Worm (Caenorhabditis elegans) whole organism, young adult: ENCODE measurements around the gene C01G5.3.
A peak's percentile ranks its signal among the peaks of the same experiment; 100 is the strongest.

ENCODE experiments used
- B0019.2 ChIP-seq: fragments of 200-800 bp; sonication (Bioruptor generic); conservative IDR thresholded peaks from 2 replicates; pipeline ENCODE4 v1.3.6; 2022; ENCODE audit warnings: missing genetic modification reagents, missing genetic modification characterization, missing compliant biosample characterization
- B0035.1 ChIP-seq: sonication (generic microtip); optimal IDR thresholded peaks from 2 replicates; lab custom pipeline; 2016; ENCODE audit warnings: missing genetic modification characterization, mild to moderate bottlenecking, missing compliant biosample characterization, missing genotype, missing genetic modification reagents
- B0261.1 ChIP-seq: sonication (generic microtip); optimal IDR thresholded peaks from 2 replicates; lab custom pipeline; 2016; ENCODE audit warnings: mild to moderate bottlenecking, missing genetic modification characterization, moderate library complexity, missing compliant biosample characterization
- B0336.3 ChIP-seq: fragments of 200-800 bp; sonication (Bioruptor generic); IDR thresholded peaks from 2 replicates; pipeline ENCODE4 v1.3.6; 2022; ENCODE audit warnings: missing genetic modification characterization, missing compliant biosample characterization
- C06A6.2 ChIP-seq: fragments of 200-800 bp; sonication (Bioruptor generic); conservative IDR thresholded peaks from 2 replicates; pipeline ENCODE4 v1.3.6; 2022; ENCODE audit warnings: missing genetic modification characterization, missing compliant biosample characterization
- D2030.7 ChIP-seq: fragments of 200-800 bp; sonication (Bioruptor generic); IDR thresholded peaks from 2 replicates; pipeline ENCODE4 v1.3.6; 2022; ENCODE audit warnings: missing genetic modification reagents, missing genetic modification characterization, missing compliant biosample characterization
- F22D6.2 ChIP-seq: sonication (generic microtip); optimal IDR thresholded peaks from 2 replicates; lab custom pipeline; 2016; ENCODE audit warnings: mild to moderate bottlenecking, missing genetic modification characterization, missing compliant biosample characterization
- F33H1.4 ChIP-seq: fragments of 200-800 bp; sonication (Bioruptor generic); IDR thresholded peaks from 2 replicates; pipeline ENCODE4 v1.3.6; 2022; ENCODE audit warnings: missing genetic modification reagents, missing genetic modification characterization, missing compliant biosample characterization
- F39B2.1 ChIP-seq: fragments of 200-800 bp; sonication (Bioruptor generic); IDR thresholded peaks from 2 replicates; pipeline ENCODE4 v1.3.6; 2022; ENCODE audit warnings: missing genetic modification reagents, missing genetic modification characterization, missing compliant biosample characterization
- K11D2.4 ChIP-seq: fragments of 200-800 bp; sonication (Bioruptor generic); IDR thresholded peaks from 2 replicates; pipeline ENCODE4 v1.3.6; 2022; ENCODE audit warnings: missing genetic modification reagents, missing genetic modification characterization, missing compliant biosample characterization
- Y56A3A.18 ChIP-seq: fragments of 200-800 bp; sonication (Bioruptor generic); IDR thresholded peaks from 2 replicates; pipeline ENCODE4 v1.3.6; 2022; ENCODE audit warnings: missing genetic modification reagents, missing genetic modification characterization, missing compliant biosample characterization
- Y79H2A.3 ChIP-seq: fragments of 200-800 bp; sonication (Bioruptor generic); conservative IDR thresholded peaks from 2 replicates; pipeline ENCODE4 v1.3.6; 2022; ENCODE audit warnings: missing genetic modification reagents, missing genetic modification characterization, missing compliant biosample characterization
- ama-1 ChIP-seq, 3 experiments: fragments of 150-350 bp in 1 of 3; sonication (generic microtip) in 2 of 3; optimal IDR thresholded peaks; 2 replicates each; lab custom pipeline; 2014 to 2018; ENCODE audit warnings: missing biosample characterization in 2 of 3, missing genetic modification characterization in 2 of 3, missing genetic modification reagents in 2 of 3
- cebp-2 ChIP-seq: fragments of 200-800 bp; sonication (Bioruptor generic); IDR thresholded peaks from 2 replicates; pipeline ENCODE4 v1.3.6; 2022; ENCODE audit warnings: missing genetic modification characterization, missing compliant biosample characterization
- ceh-79 ChIP-seq: sonication (generic microtip); optimal IDR thresholded peaks from 2 replicates; lab custom pipeline; 2017; ENCODE audit warnings: mild to moderate bottlenecking, missing genetic modification characterization, missing compliant biosample characterization
- chd-7 ChIP-seq: sonication (generic microtip); optimal IDR thresholded peaks from 2 replicates; lab custom pipeline; 2016; ENCODE audit warnings: mild to moderate bottlenecking, missing genetic modification characterization, moderate library complexity, missing compliant biosample characterization
- dpff-1 ChIP-seq: sonication (generic microtip); optimal IDR thresholded peaks from 2 replicates; lab custom pipeline; 2017; ENCODE audit warnings: mild to moderate bottlenecking, missing genetic modification characterization, missing compliant biosample characterization
- efl-1 ChIP-seq: fragments of 150-350 bp; optimal IDR thresholded peaks from 2 replicates; lab custom pipeline; 2014; ENCODE audit warnings: missing biosample characterization, missing genetic modification reagents, missing genetic modification characterization
- fkh-3 ChIP-seq: sonication (generic microtip); optimal IDR thresholded peaks from 2 replicates; lab custom pipeline; 2016; ENCODE audit warnings: mild to moderate bottlenecking, missing genetic modification characterization, missing compliant biosample characterization
- hlh-12 ChIP-seq: sonication (generic microtip); optimal IDR thresholded peaks from 2 replicates; lab custom pipeline; 2016; ENCODE audit warnings: missing genetic modification characterization, missing compliant biosample characterization
- hmg-1.2 ChIP-seq: fragments of 200-800 bp; sonication (Bioruptor generic); IDR thresholded peaks from 2 replicates; pipeline ENCODE4 v1.3.6; 2022; ENCODE audit warnings: missing genetic modification reagents, missing genetic modification characterization, missing compliant biosample characterization
- hmg-20 ChIP-seq: fragments of 200-800 bp; sonication (Bioruptor generic); IDR thresholded peaks from 2 replicates; pipeline ENCODE4 v1.3.6; 2022; ENCODE audit warnings: missing genetic modification reagents, missing genetic modification characterization, missing compliant biosample characterization
- hrde-1 ChIP-seq: sonication (generic microtip); optimal IDR thresholded peaks from 2 replicates; lab custom pipeline; 2016; ENCODE audit warnings: missing genetic modification characterization, mild to moderate bottlenecking, missing compliant biosample characterization, moderate library complexity, missing genotype, missing genetic modification reagents, borderline replicate concordance
- hsf-1 ChIP-seq: fragments of 200-800 bp; sonication (Bioruptor generic); IDR thresholded peaks from 2 replicates; pipeline ENCODE4 v1.3.6; 2022; ENCODE audit warnings: missing genetic modification reagents, missing genetic modification characterization, missing compliant biosample characterization
- lin-35 ChIP-seq, 3 experiments: fragments of 150-350 bp in 2 of 3; sonication (generic microtip) in 1 of 3; optimal IDR thresholded peaks; 2 replicates each; lab custom pipeline; 2014 to 2018; ENCODE audit warnings: missing biosample characterization in 3 of 3, missing genetic modification characterization in 3 of 3, missing genetic modification reagents in 3 of 3
- lin-54 ChIP-seq: fragments of 200-800 bp; sonication (Bioruptor generic); optimal IDR thresholded peaks from 2 replicates; lab custom pipeline; 2018; ENCODE audit warnings: mild to moderate bottlenecking, missing genetic modification characterization, missing compliant biosample characterization
- lir-1 ChIP-seq: fragments of 200-800 bp; sonication (Bioruptor generic); conservative IDR thresholded peaks from 2 replicates; pipeline ENCODE4 v1.3.6; 2022; ENCODE audit warnings: missing genetic modification reagents, missing genetic modification characterization, missing compliant biosample characterization
- mcd-1 ChIP-seq: fragments of 200-800 bp; sonication (Bioruptor generic); IDR thresholded peaks from 2 replicates; pipeline ENCODE4 v1.3.6; 2022; ENCODE audit warnings: missing genetic modification reagents, missing genetic modification characterization, missing compliant biosample characterization
- nfyb-1 ChIP-seq: fragments of 200-800 bp; sonication (Bioruptor generic); IDR thresholded peaks from 2 replicates; pipeline ENCODE4 v1.3.6; 2022; ENCODE audit warnings: missing genetic modification reagents, missing genetic modification characterization, missing compliant biosample characterization
- nhr-90 ChIP-seq: sonication (generic microtip); optimal IDR thresholded peaks from 2 replicates; lab custom pipeline; 2016; ENCODE audit warnings: missing genotype, mild to moderate bottlenecking, missing genetic modification characterization, missing compliant biosample characterization
- pbrm-1 ChIP-seq: fragments of 200-800 bp; sonication (Bioruptor generic); IDR thresholded peaks from 2 replicates; pipeline ENCODE4 v1.3.6; 2022; ENCODE audit warnings: missing genetic modification reagents, missing genetic modification characterization, missing compliant biosample characterization
- rcor-1 ChIP-seq: fragments of 200-800 bp; sonication (Bioruptor generic); IDR thresholded peaks from 2 replicates; pipeline ENCODE4 v1.3.6; 2022; ENCODE audit warnings: missing genetic modification reagents, missing genetic modification characterization, missing compliant biosample characterization
- rec-8 ChIP-seq, 2 experiments: sonication (generic microtip); optimal IDR thresholded peaks; 2 replicates each; lab custom pipeline; 2016; ENCODE audit warnings: mild to moderate bottlenecking in 2 of 2, missing genetic modification characterization in 2 of 2, missing genetic modification reagents in 2 of 2, missing genotype in 2 of 2, missing biosample characterization in 1 of 2, missing compliant biosample characterization in 1 of 2, moderate library complexity in 1 of 2
- snpc-1.1 ChIP-seq: sonication (generic microtip); optimal IDR thresholded peaks from 2 replicates; lab custom pipeline; 2017; ENCODE audit warnings: missing genetic modification characterization, mild to moderate bottlenecking, missing compliant biosample characterization, antibody characterized with exemption, moderate library complexity, missing genotype, missing genetic modification reagents; ENCODE audit not compliant: insufficient read depth
- snpc-1.3 ChIP-seq: sonication (generic microtip); optimal IDR thresholded peaks from 2 replicates; lab custom pipeline; 2017; ENCODE audit warnings: missing genetic modification characterization, mild to moderate bottlenecking, missing compliant biosample characterization, antibody characterized with exemption, moderate library complexity, missing genotype, missing genetic modification reagents; ENCODE audit not compliant: insufficient read depth
- snpc-3.4 ChIP-seq: sonication (generic microtip); optimal IDR thresholded peaks from 2 replicates; lab custom pipeline; 2017; ENCODE audit warnings: missing genetic modification characterization, mild to moderate bottlenecking, missing compliant biosample characterization, antibody characterized with exemption, moderate library complexity, missing genotype, missing genetic modification reagents
- somi-1 ChIP-seq: fragments of 200-800 bp; sonication (Bioruptor generic); optimal IDR thresholded peaks from 2 replicates; lab custom pipeline; 2018; ENCODE audit warnings: mild to moderate bottlenecking, missing genetic modification characterization, missing compliant biosample characterization
- tbx-9 ChIP-seq: sonication (generic microtip); optimal IDR thresholded peaks from 2 replicates; lab custom pipeline; 2016; ENCODE audit warnings: borderline replicate concordance, missing genetic modification characterization, inconsistent platforms, missing compliant biosample characterization
- tlf-1 ChIP-seq: fragments of 200-800 bp; sonication (Bioruptor generic); optimal IDR thresholded peaks from 2 replicates; lab custom pipeline; 2018; ENCODE audit warnings: mild to moderate bottlenecking, missing genetic modification characterization, missing compliant biosample characterization
- zim-3 ChIP-seq: sonication (generic microtip); optimal IDR thresholded peaks from 2 replicates; lab custom pipeline; 2017; ENCODE audit warnings: mild to moderate bottlenecking, missing genetic modification characterization, moderate library complexity, missing compliant biosample characterization
- ztf-18 ChIP-seq: sonication (generic microtip); optimal IDR thresholded peaks from 2 replicates; lab custom pipeline; 2016; ENCODE audit warnings: missing genotype, mild to moderate bottlenecking, missing genetic modification characterization, missing compliant biosample characterization
- ztf-22 ChIP-seq: fragments of 200-800 bp; sonication (Bioruptor generic); optimal IDR thresholded peaks from 2 replicates; lab custom pipeline; 2018; ENCODE audit warnings: mild to moderate bottlenecking, missing genetic modification characterization, moderate library complexity, missing compliant biosample characterization
- ztf-28 ChIP-seq: fragments of 200-800 bp; sonication (Bioruptor generic); IDR thresholded peaks from 2 replicates; pipeline ENCODE4 v1.3.6; 2022; ENCODE audit warnings: missing genetic modification reagents, missing genetic modification characterization, missing compliant biosample characterization
- ztf-3 ChIP-seq: fragments of 200-800 bp; sonication (Bioruptor generic); optimal IDR thresholded peaks from 2 replicates; lab custom pipeline; 2018; ENCODE audit warnings: mild to moderate bottlenecking, missing genetic modification characterization, missing compliant biosample characterization
- ztf-6 ChIP-seq: fragments of 200-800 bp; sonication (Bioruptor generic); IDR thresholded peaks from 2 replicates; pipeline ENCODE4 v1.3.6; 2022; ENCODE audit warnings: missing genetic modification reagents, missing genetic modification characterization, missing compliant biosample characterization

Gene C01G5.3

ce11 chrIV:6556624-6557368 lies 20.8 kb downstream of the C01G5.3 start, which contains the start of gene try-3:
try-3 (plus strand) TSS chrIV:6557155.
- peak; percentile 90 for TF ChIP-seq pbrm-1 (GFP tag; lab: Robert Waterston, UW)
- peak; percentile 71 for TF ChIP-seq hmg-20 (GFP tag; lab: Robert Waterston, UW)
- 0 out of 2 replicates have a peak, but pooled peaks have one; percentile 66 for TF ChIP-seq ztf-6 (GFP tag; lab: Robert Waterston, UW)
- TF ChIP-seq rec-8 (tag; optimal IDR thresholded peaks at IDR 0.05; lab: Kevin White, UChicago), result peak; percentile 18 to 46
- TF ChIP-seq snpc-3.4 (tag; lab: Kevin White, UChicago), result no peak
- TF ChIP-seq B0019.2, result peak; percentile 50; the same call in 1 of the 2 replicates
- peak; percentile 36 for TF ChIP-seq B0035.1 (tag; lab: Kevin White, UChicago)
- 0 out of 2 replicates have a peak, but pooled peaks have one; percentile 48 for TF ChIP-seq ztf-28 (GFP tag; lab: Robert Waterston, UW)
- 0 out of 2 replicates have a peak, but pooled peaks have one; percentile 27 for TF ChIP-seq Y56A3A.18
- peak; percentile 58 for TF ChIP-seq F33H1.4 (GFP tag; lab: Robert Waterston, UW)
- peak; percentile 81 for TF ChIP-seq B0336.3 (GFP tag; lab: Robert Waterston, UW)
- TF ChIP-seq rcor-1, result peak; percentile 68
- TF ChIP-seq D2030.7 (GFP tag; lab: Robert Waterston, UW), result peak; percentile 67
- TF ChIP-seq F22D6.2 (tag; lab: Kevin White, UChicago), result no peak
- peak; percentile 66 for TF ChIP-seq ztf-18
- peak; percentile 50 for TF ChIP-seq dpff-1 (tag; lab: Kevin White, UChicago)
- peak; percentile 74 for TF ChIP-seq lin-54 (GFP tag; lab: Kevin White, UChicago)
- TF ChIP-seq F39B2.1, result no peak
- TF ChIP-seq ztf-3 (GFP tag; lab: Kevin White, UChicago), result peak; percentile 18
- TF ChIP-seq ceh-79 (tag; lab: Kevin White, UChicago), result peak; percentile 17
- TF ChIP-seq lir-1 (GFP tag; lab: Robert Waterston, UW), result peak; percentile 47; the same call in 1 of the 2 replicates
- peak; percentile 79; the same call in 1 of the 2 replicates for TF ChIP-seq cebp-2 (GFP tag; lab: Robert Waterston, UW)
- no peak for TF ChIP-seq tbx-9 (tag; lab: Kevin White, UChicago)
- TF ChIP-seq K11D2.4 (GFP tag; lab: Robert Waterston, UW), result peak; percentile 78
- TF ChIP-seq tlf-1 (GFP tag; lab: Kevin White, UChicago), result peak; percentile 26
- TF ChIP-seq ztf-22 (GFP tag; lab: Kevin White, UChicago), result no peak
- TF ChIP-seq zim-3 (tag; lab: Kevin White, UChicago), result no peak
- TF ChIP-seq hrde-1 (tag; lab: Kevin White, UChicago), result no peak
- peak; percentile 82 for TF ChIP-seq mcd-1
- TF ChIP-seq efl-1 (GFP tag; lab: Kevin White, UChicago), result no peak
- TF ChIP-seq ama-1 (optimal IDR thresholded peaks at IDR 0.05; lab: Kevin White, UChicago), result no peak
- TF ChIP-seq ama-1 (GFP tag; optimal IDR thresholded peaks at IDR 0.05; lab: Kevin White, UChicago), result peak in 1 of 2 experiments; percentile 61
- TF ChIP-seq hsf-1 (GFP tag; lab: Robert Waterston, UW), result peak; percentile 49; the same call in 1 of the 2 replicates
- peak; percentile 75 for TF ChIP-seq snpc-1.3 (tag; lab: Kevin White, UChicago)
- no peak for TF ChIP-seq hlh-12 (tag; lab: Kevin White, UChicago)
- peak in 1 of 3 experiments; percentile 78 for TF ChIP-seq lin-35 (GFP tag; optimal IDR thresholded peaks at IDR 0.05; lab: Kevin White, UChicago)
- TF ChIP-seq fkh-3 (tag; lab: Kevin White, UChicago), result no peak
- peak; percentile 70 for TF ChIP-seq hmg-1.2
- peak; percentile 15 for TF ChIP-seq somi-1 (GFP tag; lab: Kevin White, UChicago)
- TF ChIP-seq Y79H2A.3 (GFP tag; lab: Robert Waterston, UW), result peak; percentile 61; the same call in 1 of the 2 replicates
- peak; percentile 45 for TF ChIP-seq chd-7
- peak; percentile 55; the same call in 1 of the 2 replicates for TF ChIP-seq C06A6.2 (GFP tag; lab: Robert Waterston, UW)
- peak; percentile 50 for TF ChIP-seq snpc-1.1
- peak; percentile 71 for TF ChIP-seq nhr-90 (tag; lab: Kevin White, UChicago)
- peak; percentile 89 for TF ChIP-seq B0261.1 (tag; lab: Kevin White, UChicago)
- TF ChIP-seq nfyb-1 (GFP tag; lab: Robert Waterston, UW), result peak; percentile 80
